Fruit fly (Drosophila melanogaster) whole organism, prepupa: Measurements from ENCODE around the gene Exo84.
A peak's percentile ranks its signal among the peaks of the same experiment; 100 is the strongest.

Experiments used
- CG6854 ChIP-seq: fragments of 200-800 bp; sonication (Bioruptor generic); optimal IDR thresholded peaks from 2 replicates; lab custom pipeline; 2017; ENCODE audit warnings: missing biosample characterization, mild to moderate bottlenecking, missing genetic modification characterization
- CG8632 ChIP-seq: fragments of 200-800 bp; sonication (Bioruptor generic); optimal IDR thresholded peaks from 3 replicates; lab custom pipeline; 2016; ENCODE audit warnings: missing biosample characterization, missing genetic modification characterization
- Smox ChIP-seq: fragments of 200-800 bp; sonication (Bioruptor generic); optimal IDR thresholded peaks from 3 replicates; lab custom pipeline; 2016; ENCODE audit warnings: missing biosample characterization, missing genetic modification characterization
- achi ChIP-seq: fragments of 200-800 bp; sonication (Bioruptor generic); optimal IDR thresholded peaks from 3 replicates; lab custom pipeline; 2016; ENCODE audit warnings: missing biosample characterization, missing genetic modification characterization
- spab ChIP-seq: fragments of 200-800 bp; sonication (Bioruptor generic); optimal IDR thresholded peaks from 2 replicates; lab custom pipeline; 2017; ENCODE audit warnings: missing biosample characterization, mild to moderate bottlenecking, missing genetic modification characterization, missing genetic modification reagents

dm6 chr3R:26021195-26021914 is 30.7 kb downstream of the Exo84 start:
- peak; percentile 93 for TF ChIP-seq Smox
- peak; percentile 71 for TF ChIP-seq CG6854 (GFP tag; lab: Kevin White, UChicago)
- TF ChIP-seq achi (GFP tag; lab: Kevin White, UChicago), result peak; percentile 92
- peak; percentile 93 for TF ChIP-seq CG8632 (GFP tag; lab: Kevin White, UChicago)
- TF ChIP-seq spab (GFP tag; lab: Kevin White, UChicago), result peak; percentile 96
